Worm (Caenorhabditis elegans): Measurements from ENCODE around the gene F56D6.12.

- TF ChIP-seq ztf-23 (GFP tag; IDR thresholded peaks at IDR 0.05) (no peak), med-1 (GFP tag; optimal IDR thresholded peaks at IDR 0.05; ENCODE audit: insufficient read depth) (no peak), ztf-29 (GFP tag; IDR thresholded peaks at IDR 0.05) (no peak), T22C8.4 (GFP tag; IDR thresholded peaks at IDR 0.05) (no peak), flt-1 (GFP tag; IDR thresholded peaks at IDR 0.05) (no peak), ref-1 (GFP tag; conservative IDR thresholded peaks at IDR 0.05) (no peak), tab-1 (GFP tag; IDR thresholded peaks at IDR 0.05) (no peak)
These were observed 13.9 kb upstream of the F56D6.12 start, which contains the start of gene F56D6.8 for ce11 chrIV:3894004-3894480.

Data from whole organism, midembryonic.